Fruit fly (Drosophila melanogaster) whole organism: Measurements from ENCODE around the gene Trs20.

ENCODE experiments used
- CG8478 ChIP-seq: fragments of >200 bp; optimal IDR thresholded peaks from 2 replicates; lab custom pipeline; 2018; ENCODE audit warnings: inconsistent platforms
- Dll ChIP-seq: fragments of >200 bp; optimal IDR thresholded peaks from 2 replicates; lab custom pipeline; 2017
- pan ChIP-seq: fragments of >200 bp; optimal IDR thresholded peaks from 2 replicates; lab custom pipeline; 2017
- usp ChIP-seq: fragments of >200 bp; optimal IDR thresholded peaks from 2 replicates; lab custom pipeline; 2017; ENCODE audit warnings: missing biosample characterization, missing genetic modification characterization, mixed read lengths

DNA sequence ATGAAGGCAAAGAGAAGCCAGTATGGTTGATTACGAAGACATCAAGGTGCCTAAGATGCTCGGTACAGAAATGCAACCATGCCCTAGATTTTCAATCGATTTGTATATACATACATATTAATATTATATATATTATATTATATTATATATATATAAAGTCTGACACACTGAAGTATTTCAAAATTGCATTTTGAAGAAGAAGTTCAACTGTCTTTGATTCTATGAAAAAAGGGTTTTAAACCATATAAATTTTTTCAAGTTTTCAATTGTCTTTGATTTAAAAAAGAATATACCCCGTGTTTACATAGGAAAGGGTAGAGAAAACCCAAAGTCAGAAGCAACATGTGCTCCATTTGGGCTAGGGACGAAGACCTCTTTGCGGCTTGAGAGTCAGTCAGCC lies 43.3 kb upstream of the Trs20 start:
- TF ChIP-seq CG8478 (lab: Kevin White, UChicago) (no peak), Dll (lab: Kevin White, UChicago) (no peak), pan (lab: Kevin White, UChicago) (no peak), usp (GFP tag; lab: Kevin White, UChicago) (no peak)
